Fruit fly (Drosophila melanogaster): Measurements from ENCODE around the gene CG31917.
A peak's percentile ranks its signal among the peaks of the same experiment; 100 is the strongest.

The CG31917 gene

dm6 chr2L:5052367-5052914, 41.8 kb upstream of the CG31917 start, which contains the start of gene senju (continued):
- peak; percentile 69 for TF ChIP-seq lbe (GFP tag; optimal IDR thresholded peaks at IDR 0.05)
- peak; percentile 82 for TF ChIP-seq Hand (GFP tag; optimal IDR thresholded peaks at IDR 0.05)
- TF ChIP-seq CTCF (GFP tag; optimal IDR thresholded peaks at IDR 0.05): peak; percentile 55
- TF ChIP-seq BEAF-32 (GFP tag; optimal IDR thresholded peaks at IDR 0.05): peak; percentile 57
- TF ChIP-seq Taf1 (GFP tag; IDR thresholded peaks at IDR 0.05): peak; percentile 60
- peak; percentile 47; the same call in 1 of the 3 replicates for TF ChIP-seq CG14860 (GFP tag; IDR thresholded peaks at IDR 0.05; ENCODE audit: partially characterized antibody)
- TF ChIP-seq Hr39 (optimal IDR thresholded peaks at IDR 0.05): peak; percentile 62
- peak; percentile 52 for TF ChIP-seq slou (GFP tag; optimal IDR thresholded peaks at IDR 0.05)
- peak; percentile 39; the same call in 1 of the 2 replicates for TF ChIP-seq Nf-YA (GFP tag; IDR thresholded peaks at IDR 0.05)
- peak; percentile 82 to 86 for TF ChIP-seq Hr51 (GFP tag; optimal IDR thresholded peaks at IDR 0.05)
- TF ChIP-seq Neu2 (GFP tag; optimal IDR thresholded peaks at IDR 0.05; ENCODE audit: borderline replicate concordance): no peak
- TF ChIP-seq her (GFP tag; optimal IDR thresholded peaks at IDR 0.05): peak; percentile 91
- TF ChIP-seq Kr (GFP tag; optimal IDR thresholded peaks at IDR 0.05): peak; percentile 33
- peak; percentile 60 for TF ChIP-seq CG6654 (GFP tag; optimal IDR thresholded peaks at IDR 0.05)
- TF ChIP-seq Gug (GFP tag; IDR thresholded peaks at IDR 0.05): peak; percentile 81
- peak; percentile 89 for TF ChIP-seq dysf (GFP tag; IDR thresholded peaks at IDR 0.05)
- TF ChIP-seq CG8290 (GFP tag; optimal IDR thresholded peaks at IDR 0.05): peak; percentile 72
- peak; percentile 33 to 91 for TF ChIP-seq CG8290 (tag; optimal IDR thresholded peaks at IDR 0.05)
- TF ChIP-seq Mad (GFP tag; optimal IDR thresholded peaks at IDR 0.05): peak; percentile 83
- peak; percentile 82 for TF ChIP-seq CG12769 (tag; optimal IDR thresholded peaks at IDR 0.05)
- TF ChIP-seq CG14667 (GFP tag; IDR thresholded peaks at IDR 0.05): peak; percentile 71
- TF ChIP-seq sens-2 (GFP tag; IDR thresholded peaks at IDR 0.05): peak; percentile 76
- peak; percentile 88 for TF ChIP-seq HmgZ (tag; optimal IDR thresholded peaks at IDR 0.05)
- TF ChIP-seq tgo (GFP tag; IDR thresholded peaks at IDR 0.05): peak; percentile 82
- peak; percentile 84 for TF ChIP-seq Six4 (GFP tag; optimal IDR thresholded peaks at IDR 0.05)
- peak; percentile 54 for TF ChIP-seq amos (GFP tag; IDR thresholded peaks at IDR 0.05; ENCODE audit: partially characterized antibody)
- TF ChIP-seq knrl (GFP tag; IDR thresholded peaks at IDR 0.05; ENCODE audit: partially characterized antibody): peak; percentile 27; the same call in 1 of the 3 replicates
- peak; percentile 65 for TF ChIP-seq CG14050 (GFP tag; IDR thresholded peaks at IDR 0.05)
- peak; percentile 73 for TF ChIP-seq CG16815 (GFP tag; optimal IDR thresholded peaks at IDR 0.05)
- peak; percentile 66 for TF ChIP-seq CG9876 (GFP tag; optimal IDR thresholded peaks at IDR 0.05)
- TF ChIP-seq CG31365 (tag; optimal IDR thresholded peaks at IDR 0.05): peak; percentile 75
- TF ChIP-seq Dip2 (GFP tag; IDR thresholded peaks at IDR 0.05): no peak
- TF ChIP-seq hbn (GFP tag; IDR thresholded peaks at IDR 0.05; ENCODE audit: partially characterized antibody): 0 out of 2 replicates have a peak, but pooled peaks have one; percentile 42
- peak; percentile 79 for TF ChIP-seq Aef1 (GFP tag; IDR thresholded peaks at IDR 0.05)
- TF ChIP-seq CG17912 (GFP tag; optimal IDR thresholded peaks at IDR 0.05): peak; percentile 79
- TF ChIP-seq croc (GFP tag; conservative IDR thresholded peaks at IDR 0.05): peak; percentile 27; the same call in 1 of the 3 replicates
- TF ChIP-seq CG7786 (GFP tag; optimal IDR thresholded peaks at IDR 0.05): peak; percentile 88
- TF ChIP-seq h (optimal IDR thresholded peaks at IDR 0.05): no peak
- TF ChIP-seq p53 (GFP tag; optimal IDR thresholded peaks at IDR 0.05): peak; percentile 69
- peak; percentile 80 for TF ChIP-seq Atf6 (GFP tag; IDR thresholded peaks at IDR 0.05)
- peak; percentile 73 for TF ChIP-seq CG3163 (GFP tag; optimal IDR thresholded peaks at IDR 0.05)
- TF ChIP-seq Vsx1 (GFP tag; optimal IDR thresholded peaks at IDR 0.05): peak; percentile 19
- peak; percentile 23; the same call in 1 of the 3 replicates for TF ChIP-seq vnd (GFP tag; IDR thresholded peaks at IDR 0.05; ENCODE audit: partially characterized antibody)
- TF ChIP-seq Oli (tag; optimal IDR thresholded peaks at IDR 0.05): peak; percentile 78
- TF ChIP-seq CG4617 (GFP tag; optimal IDR thresholded peaks at IDR 0.05; ENCODE audit: borderline replicate concordance): peak; percentile 95
- TF ChIP-seq repo (GFP tag; optimal IDR thresholded peaks at IDR 0.05): peak; percentile 85
- peak; percentile 51 for TF ChIP-seq slp2 (GFP tag; optimal IDR thresholded peaks at IDR 0.05)
- 0 out of 2 replicates have a peak, but pooled peaks have one; percentile 30 for TF ChIP-seq CG7372 (GFP tag; IDR thresholded peaks at IDR 0.05)
- TF ChIP-seq CG15269 (tag; optimal IDR thresholded peaks at IDR 0.05): peak; percentile 83
- TF ChIP-seq gro (GFP tag; optimal IDR thresholded peaks at IDR 0.05): peak; percentile 90

Data from whole organism, embryonic.